Fruit fly (Drosophila melanogaster) whole organism: ENCODE results near the gene CG1750.

Experiments used
- CG8478 ChIP-seq: fragments of >200 bp; optimal IDR thresholded peaks from 2 replicates; lab custom pipeline; 2018; ENCODE audit warnings: inconsistent platforms
- Dll ChIP-seq: fragments of >200 bp; optimal IDR thresholded peaks from 2 replicates; lab custom pipeline; 2017
- EcR ChIP-seq, 2 experiments: fragments of >200 bp; optimal IDR thresholded peaks; 2 replicates each; lab custom pipeline; 2017; ENCODE audit warnings: missing biosample characterization in 2 of 2, missing genetic modification characterization in 2 of 2, missing genetic modification reagents in 2 of 2
- pan ChIP-seq: fragments of >200 bp; optimal IDR thresholded peaks from 2 replicates; lab custom pipeline; 2017
- psq ChIP-seq: fragments of >200 bp; optimal IDR thresholded peaks from 2 replicates; lab custom pipeline; 2017

- TF ChIP-seq CG8478 (lab: Kevin White, UChicago) (no peak), pan (lab: Kevin White, UChicago) (no peak), EcR (GFP tag; optimal IDR thresholded peaks at IDR 0.05; lab: Kevin White, UChicago) (no peak), psq (lab: Kevin White, UChicago) (no peak), Dll (no peak)
These were observed 41.0 kb upstream of the CG1750 start for dm6 chr3R:31295694-31296093.
